Worm (Caenorhabditis elegans) whole organism, mixed stage, embryonic: ENCODE measurements around the gene T19D12.1.
"Not testable (repeated sequence)": the region's sequence is repeated elsewhere in the genome, so short reads cannot be mapped to it uniquely, and the experiment has no call there.

Source experiments
- M03D4.4 ChIP-seq: sonication (generic microtip); optimal IDR thresholded peaks from 2 replicates; lab custom pipeline; 2017; ENCODE audit warnings: mild to moderate bottlenecking, missing genetic modification characterization, missing compliant biosample characterization
- bed-3 ChIP-seq: fragments of 200-800 bp; sonication (Bioruptor generic); optimal IDR thresholded peaks from 3 replicates; lab custom pipeline; 2018; ENCODE audit warnings: mild to moderate bottlenecking, missing genetic modification characterization, moderate library complexity, missing compliant biosample characterization
- blmp-1 ChIP-seq: fragments of 150-350 bp; optimal IDR thresholded peaks from 2 replicates; lab custom pipeline; 2014; ENCODE audit warnings: missing biosample characterization, missing genetic modification characterization
- ceh-43 ChIP-seq: fragments of 200-800 bp; sonication (Bioruptor generic); optimal IDR thresholded peaks from 2 replicates; lab custom pipeline; 2018; ENCODE audit warnings: mild to moderate bottlenecking, missing genetic modification characterization, moderate library complexity, missing compliant biosample characterization
- ceh-83 ChIP-seq: fragments of 200-800 bp; sonication (Bioruptor generic); optimal IDR thresholded peaks from 2 replicates; lab custom pipeline; 2018; ENCODE audit warnings: mild to moderate bottlenecking, missing genetic modification characterization, missing compliant biosample characterization
- ces-1 ChIP-seq: fragments of 150-350 bp; optimal IDR thresholded peaks from 2 replicates; lab custom pipeline; 2014; ENCODE audit warnings: missing biosample characterization, missing genetic modification reagents, missing genetic modification characterization
- cnd-1 ChIP-seq: fragments of 200-800 bp; sonication (Bioruptor generic); optimal IDR thresholded peaks from 2 replicates; lab custom pipeline; 2018; ENCODE audit warnings: mild to moderate bottlenecking, missing genetic modification characterization, missing compliant biosample characterization
- drap-1 ChIP-seq: fragments of 200-800 bp; sonication (Bioruptor generic); optimal IDR thresholded peaks from 3 replicates; lab custom pipeline; 2018; ENCODE audit warnings: mild to moderate bottlenecking, missing genetic modification characterization, missing compliant biosample characterization
- elt-1 ChIP-seq: sonication (generic microtip); optimal IDR thresholded peaks from 2 replicates; lab custom pipeline; 2017; ENCODE audit warnings: missing genetic modification characterization, mild to moderate bottlenecking, missing compliant biosample characterization, antibody characterized with exemption, moderate library complexity, borderline replicate concordance; ENCODE audit not compliant: insufficient read depth
- elt-3 ChIP-seq: fragments of 150-350 bp; optimal IDR thresholded peaks from 2 replicates; lab custom pipeline; 2014; ENCODE audit warnings: missing biosample characterization, missing genetic modification characterization
- flh-1 ChIP-seq: fragments of 200-800 bp; sonication (Bioruptor generic); optimal IDR thresholded peaks from 2 replicates; lab custom pipeline; 2018; ENCODE audit warnings: mild to moderate bottlenecking, missing genetic modification characterization, moderate library complexity, missing compliant biosample characterization
- lin-13 ChIP-seq: fragments of 150-350 bp; optimal IDR thresholded peaks from 2 replicates; lab custom pipeline; 2014; ENCODE audit warnings: missing biosample characterization, missing genetic modification characterization
- lin-32 ChIP-seq: fragments of 200-800 bp; sonication (Bioruptor generic); optimal IDR thresholded peaks from 2 replicates; lab custom pipeline; 2018; ENCODE audit warnings: mild to moderate bottlenecking, missing genetic modification characterization, missing compliant biosample characterization
- mab-5 ChIP-seq: fragments of 150-350 bp; optimal IDR thresholded peaks from 2 replicates; lab custom pipeline; 2014; ENCODE audit warnings: missing biosample characterization, missing genetic modification characterization
- mep-1 ChIP-seq: fragments of 150-350 bp; optimal IDR thresholded peaks from 2 replicates; lab custom pipeline; 2017; ENCODE audit warnings: missing biosample characterization, missing genetic modification reagents, missing genetic modification characterization, inconsistent platforms
- mls-2 ChIP-seq: sonication (generic microtip); optimal IDR thresholded peaks from 2 replicates; lab custom pipeline; 2016; ENCODE audit warnings: mild to moderate bottlenecking, missing genetic modification characterization, moderate library complexity, missing compliant biosample characterization
- nhr-2 ChIP-seq: fragments of 150-350 bp; optimal IDR thresholded peaks from 2 replicates; lab custom pipeline; 2014; ENCODE audit warnings: missing biosample characterization, missing genetic modification characterization
- nhr-237 ChIP-seq: fragments of 150-350 bp; optimal IDR thresholded peaks from 2 replicates; lab custom pipeline; 2014; ENCODE audit warnings: missing biosample characterization, missing genetic modification characterization
- nhr-76 ChIP-seq: sonication (generic microtip); optimal IDR thresholded peaks from 2 replicates; lab custom pipeline; 2017; ENCODE audit warnings: missing biosample characterization, missing genetic modification characterization
- sem-2 ChIP-seq: fragments of 200-800 bp; sonication (Bioruptor generic); optimal IDR thresholded peaks from 2 replicates; lab custom pipeline; 2018; ENCODE audit warnings: mild to moderate bottlenecking, missing genetic modification characterization, missing compliant biosample characterization
- snpc-4 ChIP-seq: fragments of 150-350 bp; optimal IDR thresholded peaks from 2 replicates; lab custom pipeline; 2014; ENCODE audit warnings: missing biosample characterization, missing genetic modification characterization
- sptf-1 ChIP-seq: sonication (generic microtip); optimal IDR thresholded peaks from 2 replicates; lab custom pipeline; 2017; ENCODE audit warnings: mild to moderate bottlenecking, missing genetic modification characterization, moderate library complexity, missing compliant biosample characterization
- tbx-8 ChIP-seq: fragments of 200-800 bp; sonication (Bioruptor generic); optimal IDR thresholded peaks from 2 replicates; lab custom pipeline; 2018; ENCODE audit warnings: mild to moderate bottlenecking, missing genetic modification characterization, moderate library complexity, missing compliant biosample characterization
- unc-120 ChIP-seq: sonication (generic microtip); optimal IDR thresholded peaks from 2 replicates; lab custom pipeline; 2017; ENCODE audit warnings: missing genetic modification characterization, missing compliant biosample characterization; ENCODE audit not compliant: poor library complexity, severe bottlenecking
- unc-39 ChIP-seq: fragments of 150-350 bp; optimal IDR thresholded peaks from 2 replicates; lab custom pipeline; 2014; ENCODE audit warnings: missing biosample characterization, missing genetic modification characterization
- unc-62 ChIP-seq: fragments of 150-350 bp; optimal IDR thresholded peaks from 2 replicates; lab custom pipeline; 2014; ENCODE audit warnings: missing biosample characterization, missing genetic modification reagents, missing genetic modification characterization
- zip-8 ChIP-seq: fragments of 150-350 bp; optimal IDR thresholded peaks from 2 replicates; lab custom pipeline; 2014; ENCODE audit warnings: missing biosample characterization, missing genetic modification characterization
- ztf-11 ChIP-seq: fragments of 150-350 bp; optimal IDR thresholded peaks from 2 replicates; lab custom pipeline; 2014; ENCODE audit warnings: missing biosample characterization, missing genetic modification characterization

T19D12.1 gene

ce11 chrII:6666598-6666997, at the start of gene T19D12.1:
T19D12.1 (plus strand) TSS chrII:6666898.
- TF ChIP-seq elt-3 (tag; lab: Kevin White, UChicago) (no peak), mls-2 (no peak), elt-1 (tag; lab: Kevin White, UChicago) (no peak), unc-39 (tag; lab: Kevin White, UChicago) (no peak), lin-13 (tag; lab: Kevin White, UChicago) (no peak), unc-120 (tag; lab: Kevin White, UChicago) (no peak), sem-2 (GFP tag; lab: Kevin White, UChicago) (no peak), lin-32 (no peak), tbx-8 (no peak), ceh-43 (GFP tag; lab: Kevin White, UChicago) (no peak), nhr-237 (tag; lab: Kevin White, UChicago) (no peak), sptf-1 (tag; lab: Kevin White, UChicago) (no peak), drap-1 (GFP tag; lab: Kevin White, UChicago) (no peak), cnd-1 (tag; lab: Kevin White, UChicago) (no peak), nhr-2 (tag; lab: Kevin White, UChicago) (no peak), bed-3 (GFP tag; lab: Kevin White, UChicago) (no peak), mep-1 (tag; lab: Kevin White, UChicago) (no peak), snpc-4 (tag; lab: Kevin White, UChicago) (no peak)

ce11 chrII:6619007-6619406, 47.7 kb upstream of the T19D12.1 start:
- TF ChIP-seq snpc-4 (tag; lab: Kevin White, UChicago) (no peak), zip-8 (tag; lab: Kevin White, UChicago) (no peak), unc-120 (tag; lab: Kevin White, UChicago) (no peak), elt-1 (tag; lab: Kevin White, UChicago) (no peak), mab-5 (tag; lab: Kevin White, UChicago) (no peak), nhr-76 (tag; lab: Kevin White, UChicago) (no peak), bed-3 (GFP tag; lab: Kevin White, UChicago) (no peak), mep-1 (tag; lab: Kevin White, UChicago) (no peak), flh-1 (GFP tag; lab: Kevin White, UChicago) (no peak), M03D4.4 (tag; lab: Kevin White, UChicago) (no peak), mls-2 (no peak), ces-1 (no peak), nhr-237 (tag; lab: Kevin White, UChicago) (no peak), ceh-83 (GFP tag; lab: Kevin White, UChicago) (no peak)
- TF ChIP-seq, all 35 proteins: peak for 0

ce11 chrII:6621886-6622285, 44.8 kb upstream of the T19D12.1 start, which contains the start of gene F54H5.3:
F54H5.3 (plus strand) TSS chrII:6622186.
- no peak for TF ChIP-seq sptf-1 (tag; lab: Kevin White, UChicago)
- TF ChIP-seq ces-1: no peak

- TF ChIP-seq ztf-11 (tag; lab: Kevin White, UChicago) (no peak), elt-3 (tag; lab: Kevin White, UChicago) (no peak), unc-39 (tag; lab: Kevin White, UChicago) (no peak), snpc-4 (tag; lab: Kevin White, UChicago) (no peak), mep-1 (tag; lab: Kevin White, UChicago) (no peak)
Observed at ce11 chrII:6625302-6625701, 41.4 kb upstream of the T19D12.1 start, which contains the start of gene F54H5.14. F54H5.14 (minus strand) TSS chrII:6625402.

ce11 chrII:6627182-6627581, 39.5 kb upstream of the T19D12.1 start, which contains the start of the genes F54H5.5 and F54H5.2:
F54H5.5 (minus strand) TSS chrII:6627282.
F54H5.2 (plus strand) TSS chrII:6627484.
- TF ChIP-seq elt-1 (tag; lab: Kevin White, UChicago); drap-1 (GFP tag; lab: Kevin White, UChicago); nhr-2 (tag; lab: Kevin White, UChicago): not testable (repeated sequence)

ce11 chrII:6628397-6628796, 38.3 kb upstream of the T19D12.1 start:
- TF ChIP-seq unc-62 (GFP tag; lab: Kevin White, UChicago) (no peak), ceh-43 (GFP tag; lab: Kevin White, UChicago) (no peak), blmp-1 (tag; lab: Kevin White, UChicago) (no peak)
